Worm (Caenorhabditis elegans) whole organism, young adult: ENCODE data around the gene F48E3.2.

ENCODE experiments used
- F39B2.1 ChIP-seq: fragments of 200-800 bp; sonication (Bioruptor generic); IDR thresholded peaks from 2 replicates; pipeline ENCODE4 v1.3.6; 2022; ENCODE audit warnings: missing genetic modification reagents, missing genetic modification characterization, missing compliant biosample characterization
- ceh-27 ChIP-seq: fragments of 200-800 bp; sonication (Bioruptor generic); optimal IDR thresholded peaks from 2 replicates; lab custom pipeline; 2018; ENCODE audit warnings: mild to moderate bottlenecking, missing genetic modification characterization, moderate library complexity, missing compliant biosample characterization
- nhr-179 ChIP-seq: sonication (generic microtip); optimal IDR thresholded peaks from 2 replicates; lab custom pipeline; 2016; ENCODE audit warnings: mild to moderate bottlenecking, missing genetic modification characterization, missing compliant biosample characterization
- nhr-90 ChIP-seq: sonication (generic microtip); optimal IDR thresholded peaks from 2 replicates; lab custom pipeline; 2016; ENCODE audit warnings: missing genotype, mild to moderate bottlenecking, missing genetic modification characterization, missing compliant biosample characterization
- snpc-4 ChIP-seq, 5 experiments: fragments of 150-350 bp in 1 of 5; sonication (generic microtip) in 4 of 5; optimal IDR thresholded peaks; 2 replicates each; lab custom pipeline; 2014 to 2018; ENCODE audit warnings: missing genetic modification characterization in 5 of 5, missing biosample characterization in 3 of 5, antibody characterized with exemption in 2 of 5, mild to moderate bottlenecking in 2 of 5, missing compliant biosample characterization in 2 of 5, missing genotype in 2 of 5, moderate library complexity in 2 of 5, missing genetic modification reagents in 1 of 5
- somi-1 ChIP-seq: fragments of 200-800 bp; sonication (Bioruptor generic); optimal IDR thresholded peaks from 2 replicates; lab custom pipeline; 2018; ENCODE audit warnings: mild to moderate bottlenecking, missing genetic modification characterization, missing compliant biosample characterization
- unc-130 ChIP-seq: sonication (generic microtip); optimal IDR thresholded peaks from 2 replicates; lab custom pipeline; 2016; ENCODE audit warnings: missing genetic modification reagents, missing genetic modification characterization, missing compliant biosample characterization
- ztf-6 ChIP-seq: fragments of 200-800 bp; sonication (Bioruptor generic); IDR thresholded peaks from 2 replicates; pipeline ENCODE4 v1.3.6; 2022; ENCODE audit warnings: missing genetic modification reagents, missing genetic modification characterization, missing compliant biosample characterization

DNA sequence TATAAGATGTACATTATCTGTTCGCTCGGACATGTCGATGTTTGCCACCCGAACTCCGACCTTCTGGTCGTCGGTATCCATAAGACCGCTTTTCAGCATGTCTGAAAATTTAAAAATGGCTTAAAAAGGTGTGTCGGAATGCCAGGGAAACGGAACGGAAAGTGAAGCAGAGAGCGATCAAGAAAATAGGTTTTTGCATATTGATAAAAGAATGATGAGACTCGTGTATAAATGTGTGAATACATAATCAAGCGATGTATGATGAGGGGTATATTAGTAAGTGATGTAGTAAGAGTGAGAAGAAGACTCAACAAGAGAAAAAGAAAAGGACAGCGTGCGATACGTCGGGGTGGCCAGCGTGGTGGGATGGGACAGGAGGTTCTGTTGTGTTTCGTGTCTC lies 50.4 kb downstream of the F48E3.2 start, which contains the start of gene acl-12:
- TF ChIP-seq nhr-179 (tag; lab: Kevin White, UChicago), result no peak
- TF ChIP-seq snpc-4 (GFP tag; optimal IDR thresholded peaks at IDR 0.05; lab: Kevin White, UChicago), result no peak
- TF ChIP-seq snpc-4 (tag; optimal IDR thresholded peaks at IDR 0.05; lab: Kevin White, UChicago), result no peak
- no peak for TF ChIP-seq ztf-6 (GFP tag; lab: Robert Waterston, UW)
- no peak for TF ChIP-seq unc-130 (GFP tag; lab: Kevin White, UChicago)
- TF ChIP-seq ceh-27 (GFP tag; lab: Kevin White, UChicago), result no peak
- TF ChIP-seq nhr-90 (tag; lab: Kevin White, UChicago), result no peak
- no peak for TF ChIP-seq F39B2.1 (GFP tag; lab: Robert Waterston, UW)
- TF ChIP-seq somi-1 (GFP tag; lab: Kevin White, UChicago), result no peak
